Worm (Caenorhabditis elegans): ENCODE data around the gene F54D1.6.

ce11 chrIV:11271262-11271661 lies 16.3 kb upstream of the F54D1.6 start, which contains the start of gene nhr-7:
- TF ChIP-seq ref-1 (GFP tag; conservative IDR thresholded peaks at IDR 0.05) (no peak), cog-1 (tag; optimal IDR thresholded peaks at IDR 0.05) (no peak), med-1 (GFP tag; optimal IDR thresholded peaks at IDR 0.05; ENCODE audit: insufficient read depth) (no peak), ztf-29 (GFP tag; IDR thresholded peaks at IDR 0.05) (no peak), flt-1 (GFP tag; IDR thresholded peaks at IDR 0.05) (no peak), tab-1 (GFP tag; IDR thresholded peaks at IDR 0.05) (no peak), ztf-23 (GFP tag; IDR thresholded peaks at IDR 0.05) (no peak), klf-2 (GFP tag; conservative IDR thresholded peaks at IDR 0.05) (no peak), T22C8.4 (GFP tag; IDR thresholded peaks at IDR 0.05) (no peak)

Data from whole organism, midembryonic.